3 fruit fly cellular contexts compared by ENCODE assay signal in genomic region chr3R:7503216-7503615, dm6.
TF ChIP-seq lines count a peak whose summit lies in the region.

No protein-coding gene starts in this region.

- no peak for TF ChIP-seq CTCF in whole organism, embryonic (GFP tag; optimal IDR thresholded peaks at IDR 0.05; lab: Kevin White, UChicago)

TF ChIP-seq in whole organism, adult, 20 proteins besides CTCF, POLR2A, EP300 and RAD21:
- TF ChIP-seq tj (GFP tag; optimal IDR thresholded peaks at IDR 0.05; lab: Kevin White, UChicago) (peak; percentile 62), CG7045 (GFP tag; optimal IDR thresholded peaks at IDR 0.05; lab: Kevin White, UChicago) (no peak), CG1620 (GFP tag; optimal IDR thresholded peaks at IDR 0.05; lab: Kevin White, UChicago) (no peak)

TF ChIP-seq in whole organism, embryonic, 481 proteins besides CTCF, POLR2A, EP300 and RAD21:
- TF ChIP-seq rib (GFP tag; IDR thresholded peaks at IDR 0.05; lab: Robert Waterston, UW) (peak; percentile 55; the same call in 1 of the 2 replicates), sug (tag; optimal IDR thresholded peaks at IDR 0.05; lab: Kevin White, UChicago) (peak; percentile 15), sd (tag; optimal IDR thresholded peaks at IDR 0.05; lab: Kevin White, UChicago) (peak; percentile 48), CG12769 (tag; optimal IDR thresholded peaks at IDR 0.05; lab: Kevin White, UChicago) (peak; percentile 45), NK7.1 (GFP tag; optimal IDR thresholded peaks at IDR 0.05; lab: Kevin White, UChicago) (no peak), CG32532 (GFP tag; IDR thresholded peaks at IDR 0.05; lab: Robert Waterston, UW) (0 out of 2 replicates have a peak, but pooled peaks have one; percentile 21), CG7839 (tag; optimal IDR thresholded peaks at IDR 0.05; lab: Kevin White, UChicago) (no peak), Med (GFP tag; lab: Kevin White, UChicago) (peak; percentile 76), sisA (GFP tag; IDR thresholded peaks at IDR 0.05; lab: Robert Waterston, UW) (no peak), fd96Cb (tag; optimal IDR thresholded peaks at IDR 0.05; lab: Kevin White, UChicago) (no peak), chinmo (GFP tag; IDR thresholded peaks at IDR 0.05; lab: Robert Waterston, UW; ENCODE audit: partially characterized antibody) (0 out of 4 replicates have a peak, but pooled peaks have one; percentile 40), CG7556 (GFP tag; optimal IDR thresholded peaks at IDR 0.05; lab: Kevin White, UChicago) (no peak)

TF ChIP-seq in whole organism, prepupa, 60 proteins besides CTCF, POLR2A, EP300 and RAD21:
- TF ChIP-seq CG9139 (GFP tag; optimal IDR thresholded peaks at IDR 0.05; lab: Kevin White, UChicago) (no peak), cyc (GFP tag; optimal IDR thresholded peaks at IDR 0.05; lab: Kevin White, UChicago) (no peak), CG11762 (GFP tag; optimal IDR thresholded peaks at IDR 0.05; lab: Kevin White, UChicago; ENCODE audit: insufficient read depth) (no peak), fkh (GFP tag; optimal IDR thresholded peaks at IDR 0.05; lab: Kevin White, UChicago) (peak; percentile 20)
TF ChIP-seq in whole organism, prepupa: peak in this region for 1.
